Worm (Caenorhabditis elegans): ENCODE results near the gene perm-4.

DNA sequence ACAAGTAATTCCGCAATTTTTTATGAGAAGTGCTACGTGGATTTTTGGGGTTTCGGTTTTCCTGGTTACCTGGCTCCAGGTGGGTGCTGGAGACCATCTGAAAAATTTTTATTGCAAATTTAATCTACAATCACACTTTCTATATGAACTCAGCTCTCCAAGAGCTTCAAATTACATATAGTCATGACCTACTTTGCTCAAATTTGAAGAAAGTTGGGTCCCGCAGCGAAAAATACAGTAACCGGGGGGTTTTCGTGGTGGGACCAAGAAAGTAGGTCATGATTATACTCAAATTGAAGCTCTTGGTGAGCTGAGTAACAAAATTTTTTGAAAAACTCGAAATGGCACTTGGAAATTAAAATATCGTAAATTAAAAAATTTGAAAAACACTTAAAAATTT, 35.5 kb upstream of the perm-4 start, which contains the start of gene ets-8:
- TF ChIP-seq B0336.3 (GFP tag; IDR thresholded peaks at IDR 0.05) (no peak), mel-28 (tag; optimal IDR thresholded peaks at IDR 0.05; ENCODE audit: borderline replicate concordance) (no peak), dpff-1 (tag; optimal IDR thresholded peaks at IDR 0.05) (no peak), snpc-4 (GFP tag; optimal IDR thresholded peaks at IDR 0.05) (no peak), snpc-4 (tag; optimal IDR thresholded peaks at IDR 0.05) (no peak), let-526 (GFP tag; IDR thresholded peaks at IDR 0.05) (no peak), nfya-2 (GFP tag; IDR thresholded peaks at IDR 0.05) (no peak), ama-1 (optimal IDR thresholded peaks at IDR 0.05) (no peak), ama-1 (GFP tag; optimal IDR thresholded peaks at IDR 0.05) (no peak), F22D6.2 (tag; optimal IDR thresholded peaks at IDR 0.05) (no peak), nfya-1 (tag; optimal IDR thresholded peaks at IDR 0.05; ENCODE audit: borderline replicate concordance, insufficient read depth) (no peak), Y95B8A.8 (GFP tag; IDR thresholded peaks at IDR 0.05) (no peak), C06A6.2 (GFP tag; conservative IDR thresholded peaks at IDR 0.05) (no peak), hmg-1.2 (GFP tag; IDR thresholded peaks at IDR 0.05) (no peak), pbrm-1 (GFP tag; IDR thresholded peaks at IDR 0.05) (no peak)

Data from whole organism, young adult.